Worm (Caenorhabditis elegans) whole organism, early embryonic: ENCODE measurements around the gene F45D11.7.

Source experiments
- F13C5.2 ChIP-seq: sonication (generic microtip); optimal IDR thresholded peaks from 2 replicates; lab custom pipeline; 2017; ENCODE audit warnings: mild to moderate bottlenecking, missing genetic modification characterization, inconsistent platforms, missing compliant biosample characterization
- aly-1 ChIP-seq: sonication (generic microtip); optimal IDR thresholded peaks from 2 replicates; lab custom pipeline; 2016; ENCODE audit warnings: missing genetic modification characterization, missing compliant biosample characterization
- ama-1 ChIP-seq: fragments of 150-350 bp; optimal IDR thresholded peaks from 2 replicates; lab custom pipeline; 2014
- ceh-13 ChIP-seq: fragments of 200-800 bp; sonication (Bioruptor generic); optimal IDR thresholded peaks from 2 replicates; lab custom pipeline; 2018; ENCODE audit warnings: mild to moderate bottlenecking, missing genetic modification characterization, missing compliant biosample characterization
- ceh-36 ChIP-seq: sonication (generic microtip); optimal IDR thresholded peaks from 2 replicates; lab custom pipeline; 2016; ENCODE audit warnings: missing genetic modification characterization, inconsistent platforms, missing compliant biosample characterization
- ets-7 ChIP-seq: sonication (generic microtip); optimal IDR thresholded peaks from 2 replicates; lab custom pipeline; 2016; ENCODE audit warnings: missing genotype, missing genetic modification characterization, missing compliant biosample characterization
- flt-1 ChIP-seq: fragments of 200-800 bp; sonication (Bioruptor generic); IDR thresholded peaks from 2 replicates; pipeline ENCODE4 v1.3.6; 2022; ENCODE audit warnings: missing genetic modification characterization, missing compliant biosample characterization
- hmbx-1 ChIP-seq: sonication (generic microtip); optimal IDR thresholded peaks from 2 replicates; lab custom pipeline; 2016; ENCODE audit warnings: mild to moderate bottlenecking, missing genetic modification characterization, missing compliant biosample characterization
- pes-1 ChIP-seq: fragments of 200-800 bp; sonication (Bioruptor generic); IDR thresholded peaks from 2 replicates; pipeline ENCODE4 v1.3.6; 2022; ENCODE audit warnings: missing genetic modification reagents, missing genetic modification characterization, missing compliant biosample characterization
- scrt-1 ChIP-seq: fragments of 200-800 bp; sonication (Bioruptor generic); IDR thresholded peaks from 2 replicates; pipeline ENCODE4 v1.3.6; 2022; ENCODE audit warnings: missing genetic modification characterization, missing compliant biosample characterization
- sea-1 ChIP-seq: fragments of 200-800 bp; sonication (Bioruptor generic); conservative IDR thresholded peaks from 2 replicates; pipeline ENCODE4 v1.3.6; 2022; ENCODE audit warnings: missing genetic modification characterization, missing compliant biosample characterization
- tbx-11 ChIP-seq: fragments of 200-800 bp; sonication (Bioruptor generic); IDR thresholded peaks from 2 replicates; pipeline ENCODE4 v1.3.6; 2022; ENCODE audit warnings: missing genetic modification characterization, missing compliant biosample characterization
- tra-4 ChIP-seq: sonication (generic microtip); optimal IDR thresholded peaks from 2 replicates; lab custom pipeline; 2017; ENCODE audit warnings: missing genetic modification characterization, missing compliant biosample characterization

DNA sequence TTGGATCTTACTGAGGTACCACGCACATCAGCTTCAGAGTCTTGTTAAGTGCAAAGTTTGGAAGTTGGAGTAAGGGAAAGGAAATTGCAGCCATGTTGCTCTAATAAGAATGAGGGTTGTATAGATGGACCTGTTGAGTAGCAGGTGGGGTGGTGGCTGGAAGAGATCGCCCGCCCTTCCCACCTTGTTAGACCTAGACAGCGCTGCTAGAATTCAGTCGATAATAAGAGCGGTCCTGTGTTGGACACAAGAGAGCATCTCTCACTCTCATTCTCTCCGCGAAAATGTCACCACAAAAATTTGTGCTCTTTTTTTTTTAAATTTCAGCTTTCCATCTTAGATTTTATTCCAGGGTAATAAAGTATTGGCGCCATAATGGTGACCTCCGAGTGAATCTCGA, 7.0 kb downstream of the F45D11.7 start, which contains the start of the genes fbxb-30 and F45D11.5:
- TF ChIP-seq ama-1 (no peak), flt-1 (GFP tag; lab: Robert Waterston, UW) (no peak), F13C5.2 (tag; lab: Kevin White, UChicago) (no peak), hmbx-1 (no peak), scrt-1 (GFP tag; lab: Robert Waterston, UW) (no peak), ceh-13 (GFP tag; lab: Kevin White, UChicago) (no peak), sea-1 (GFP tag; lab: Robert Waterston, UW) (no peak), pes-1 (no peak), tbx-11 (GFP tag; lab: Robert Waterston, UW) (no peak), ets-7 (tag; lab: Kevin White, UChicago) (no peak), tra-4 (no peak), ceh-36 (tag; lab: Kevin White, UChicago) (no peak), aly-1 (tag; lab: Kevin White, UChicago) (no peak)
